Fruit fly (Drosophila melanogaster): ENCODE data around the gene Eo.

DNA sequence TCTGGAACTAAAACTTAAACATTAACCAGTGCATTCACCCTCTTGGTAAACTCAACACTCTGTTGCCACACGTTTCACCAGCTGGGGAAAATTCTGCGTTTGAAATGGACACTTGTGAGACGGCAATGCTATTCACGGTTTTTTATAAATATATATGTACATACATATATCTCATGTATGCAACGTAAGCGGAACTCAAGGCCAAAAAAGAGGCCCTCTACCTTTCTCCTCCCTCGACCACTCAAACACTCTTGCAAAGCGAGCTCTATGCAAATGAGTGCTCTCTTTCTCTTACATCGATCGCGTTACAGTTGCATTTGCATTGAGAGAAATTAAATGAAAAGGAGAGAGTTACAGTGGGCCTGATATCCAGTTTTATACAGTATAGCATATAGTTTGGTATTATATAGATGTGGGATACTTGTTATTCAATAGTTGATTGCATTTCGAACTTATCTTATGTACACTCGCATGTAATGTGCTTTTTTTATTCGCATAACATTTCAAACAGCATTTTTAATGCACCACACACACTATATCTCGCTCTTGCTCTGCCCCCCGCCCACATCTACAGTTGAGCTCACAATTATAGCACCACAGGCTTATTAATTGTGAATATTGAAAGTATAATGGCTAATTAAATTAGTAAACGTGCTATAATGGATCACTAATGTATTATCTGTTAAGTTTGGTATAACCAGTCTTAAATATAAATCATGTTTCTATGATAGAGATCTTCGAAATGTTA is 33.7 kb upstream of the Eo start:
- TF ChIP-seq Crg-1 (GFP tag; optimal IDR thresholded peaks at IDR 0.05) (peak; percentile 18), kay (GFP tag; ENCODE audit: borderline replicate concordance) (peak; percentile 45), CG7045 (GFP tag; optimal IDR thresholded peaks at IDR 0.05) (peak; percentile 29), CG7101 (tag; optimal IDR thresholded peaks at IDR 0.05) (peak; percentile 62), ovo (GFP tag; optimal IDR thresholded peaks at IDR 0.05) (peak; percentile 47), pad (GFP tag; optimal IDR thresholded peaks at IDR 0.05) (peak; percentile 86)
